Fruit fly (Drosophila melanogaster) whole organism, embryonic: ENCODE measurements around the gene CG18649.

Source experiments
- CG10147 ChIP-seq: fragments of 200-800 bp; sonication (Bioruptor generic); optimal IDR thresholded peaks from 2 replicates; lab custom pipeline; 2019; ENCODE audit warnings: missing biosample characterization, mild to moderate bottlenecking, missing genetic modification characterization, moderate library complexity
- CG13296 ChIP-seq: fragments of 200-800 bp; sonication (Bioruptor generic); optimal IDR thresholded peaks from 3 replicates; lab custom pipeline; 2018; ENCODE audit warnings: missing biosample characterization, mild to moderate bottlenecking, missing genetic modification characterization
- CG16815 ChIP-seq: fragments of 200-800 bp; sonication (Bioruptor generic); optimal IDR thresholded peaks from 3 replicates; lab custom pipeline; 2017; ENCODE audit warnings: missing biosample characterization, mild to moderate bottlenecking, missing genetic modification characterization
- CG18262 ChIP-seq: fragments of 200-800 bp; optimal IDR thresholded peaks from 3 replicates; lab custom pipeline; 2019; ENCODE audit warnings: missing biosample characterization, mild to moderate bottlenecking, missing genetic modification characterization, moderate library complexity
- CG2202 ChIP-seq: fragments of 200-800 bp; sonication (Bioruptor generic); optimal IDR thresholded peaks from 2 replicates; lab custom pipeline; 2018; ENCODE audit warnings: missing biosample characterization, mild to moderate bottlenecking, missing genetic modification characterization
- CG30020 ChIP-seq: fragments of 200-800 bp; optimal IDR thresholded peaks from 2 replicates; lab custom pipeline; 2019; ENCODE audit warnings: missing biosample characterization, mild to moderate bottlenecking, missing genetic modification characterization, moderate library complexity
- CG30431 ChIP-seq: fragments of 200-800 bp; sonication (Bioruptor generic); optimal IDR thresholded peaks from 2 replicates; lab custom pipeline; 2017; ENCODE audit warnings: missing biosample characterization, missing genetic modification characterization
- CG3407 ChIP-seq: fragments of 200-800 bp; sonication (Bioruptor generic); optimal IDR thresholded peaks from 2 replicates; lab custom pipeline; 2018; ENCODE audit warnings: missing biosample characterization, mild to moderate bottlenecking, missing genetic modification characterization
- CG3995 ChIP-seq: fragments of 200-800 bp; sonication (Bioruptor generic); optimal IDR thresholded peaks from 3 replicates; lab custom pipeline; 2016; ENCODE audit warnings: missing biosample characterization, missing genetic modification characterization
- CG43689 ChIP-seq: fragments of 200-800 bp; sonication (Bioruptor generic); IDR thresholded peaks from 2 replicates; pipeline ENCODE4 v1.3.6; 2022; ENCODE audit warnings: missing biosample characterization, missing genetic modification characterization
- CG4820 ChIP-seq: fragments of 200-800 bp; sonication (Bioruptor generic); optimal IDR thresholded peaks from 3 replicates; lab custom pipeline; 2016; ENCODE audit warnings: missing biosample characterization, missing genetic modification characterization
- CG4854 ChIP-seq: fragments of 200-800 bp; sonication (Bioruptor generic); optimal IDR thresholded peaks from 2 replicates; lab custom pipeline; 2016; ENCODE audit warnings: missing biosample characterization, missing genetic modification characterization, inconsistent platforms
- CG5953 ChIP-seq: fragments of 200-800 bp; sonication (Bioruptor generic); IDR thresholded peaks from 2 replicates; pipeline ENCODE4 v1.3.6; 2022; ENCODE audit warnings: missing biosample characterization, missing genetic modification characterization
- Eip74EF ChIP-seq, 2 experiments: fragments of 200-800 bp in 1 of 2; fragments of >200 bp in 1 of 2; sonication (Bioruptor generic) in 1 of 2; optimal IDR thresholded peaks; 2 replicates each; lab custom pipeline; 2017 to 2019; ENCODE audit warnings: missing biosample characterization in 2 of 2, missing genetic modification characterization in 2 of 2, mild to moderate bottlenecking in 1 of 2, moderate library complexity in 1 of 2
- Fer3 ChIP-seq: fragments of 200-800 bp; sonication (Bioruptor generic); optimal IDR thresholded peaks from 2 replicates; lab custom pipeline; 2018; ENCODE audit warnings: missing biosample characterization, mild to moderate bottlenecking, missing genetic modification characterization, moderate library complexity
- Gsc ChIP-seq: fragments of 200-800 bp; sonication (Bioruptor generic); IDR thresholded peaks from 2 replicates; pipeline ENCODE4 v1.3.6; 2022; ENCODE audit warnings: missing biosample characterization, missing genetic modification characterization
- Hand ChIP-seq: fragments of 200-800 bp; sonication (Bioruptor generic); optimal IDR thresholded peaks from 2 replicates; lab custom pipeline; 2017; ENCODE audit warnings: mild to moderate bottlenecking, missing biosample characterization, missing genetic modification reagents, missing genetic modification characterization
- HmgD ChIP-seq: fragments of 200-800 bp; sonication (Bioruptor generic); optimal IDR thresholded peaks from 3 replicates; lab custom pipeline; 2016; ENCODE audit warnings: missing biosample characterization, missing genetic modification characterization
- HmgZ ChIP-seq: fragments of 200-800 bp; sonication (Bioruptor generic); optimal IDR thresholded peaks from 2 replicates; lab custom pipeline; 2018; ENCODE audit warnings: missing biosample characterization, mild to moderate bottlenecking, missing genetic modification characterization
- Hr78 ChIP-seq, 2 experiments: fragments of 200-800 bp in 1 of 2; fragments of >200 bp in 1 of 2; sonication (Bioruptor generic) in 1 of 2; optimal IDR thresholded peaks; 2 replicates each; lab custom pipeline; 2017 to 2019; ENCODE audit warnings: missing biosample characterization in 2 of 2, missing genetic modification characterization in 2 of 2, mild to moderate bottlenecking in 1 of 2, moderate library complexity in 1 of 2
- Hsf ChIP-seq: fragments of 200-800 bp; sonication (Bioruptor generic); optimal IDR thresholded peaks from 3 replicates; lab custom pipeline; 2016; ENCODE audit warnings: missing biosample characterization, missing genetic modification characterization
- Jarid2 ChIP-seq: fragments of 200-800 bp; sonication (Bioruptor generic); optimal IDR thresholded peaks from 3 replicates; lab custom pipeline; 2017; ENCODE audit warnings: mild to moderate bottlenecking, missing biosample characterization, missing genetic modification reagents, missing genetic modification characterization
- Lim3 ChIP-seq: fragments of 200-800 bp; sonication (Bioruptor generic); IDR thresholded peaks from 2 replicates; pipeline ENCODE4 v1.3.6; 2022; ENCODE audit warnings: missing biosample characterization, missing genetic modification characterization
- Mes4 ChIP-seq: fragments of 200-800 bp; sonication (Bioruptor generic); optimal IDR thresholded peaks from 2 replicates; lab custom pipeline; 2016; ENCODE audit warnings: missing biosample characterization, missing genetic modification characterization
- Optix ChIP-seq: fragments of 200-800 bp; sonication (Bioruptor generic); IDR thresholded peaks from 3 replicates; pipeline ENCODE4 v1.3.6; 2022; ENCODE audit warnings: missing biosample characterization, missing genetic modification characterization
- Trl ChIP-seq, 3 experiments: fragments of >200 bp in 2 of 3; fragments of 200-800 bp in 1 of 3; sonication (Bioruptor generic) in 1 of 3; optimal IDR thresholded peaks; 2 replicates in 1 of 3; 3 replicates in 2 of 3; lab custom pipeline; 2016 to 2017; ENCODE audit warnings: missing biosample characterization in 1 of 3, missing genetic modification characterization in 1 of 3
- Xbp1 ChIP-seq: fragments of 200-800 bp; sonication (Bioruptor generic); optimal IDR thresholded peaks from 3 replicates; lab custom pipeline; 2016; ENCODE audit warnings: missing biosample characterization, mild to moderate bottlenecking, missing genetic modification characterization
- Xrp1 ChIP-seq: fragments of 200-800 bp; sonication (Bioruptor generic); IDR thresholded peaks from 2 replicates; pipeline ENCODE4 v1.3.6; 2022; ENCODE audit warnings: missing biosample characterization, missing genetic modification characterization
- ac ChIP-seq: fragments of 200-800 bp; sonication (Bioruptor generic); optimal IDR thresholded peaks from 3 replicates; lab custom pipeline; 2017; ENCODE audit warnings: missing biosample characterization, mild to moderate bottlenecking, missing genetic modification characterization
- ash1 ChIP-seq: fragments of 200-800 bp; sonication (Bioruptor generic); optimal IDR thresholded peaks from 2 replicates; lab custom pipeline; 2018; ENCODE audit warnings: missing biosample characterization, mild to moderate bottlenecking, missing genetic modification characterization
- cad ChIP-seq: fragments of >200 bp; optimal IDR thresholded peaks from 2 replicates; lab custom pipeline; 2017; ENCODE audit warnings: missing biosample characterization, missing genetic modification characterization
- caup ChIP-seq: fragments of 200-800 bp; sonication (Bioruptor generic); optimal IDR thresholded peaks from 3 replicates; lab custom pipeline; 2017; ENCODE audit warnings: missing biosample characterization, mild to moderate bottlenecking, missing genetic modification characterization, moderate library complexity; ENCODE audit not compliant: severe bottlenecking
- dati ChIP-seq: fragments of 200-800 bp; sonication (Bioruptor generic); IDR thresholded peaks from 2 replicates; pipeline ENCODE4 v1.3.6; 2022; ENCODE audit warnings: missing biosample characterization, missing genetic modification characterization
- grau ChIP-seq: fragments of 200-800 bp; optimal IDR thresholded peaks from 3 replicates; lab custom pipeline; 2019; ENCODE audit warnings: missing biosample characterization, mild to moderate bottlenecking, missing genetic modification characterization, moderate library complexity
- kay ChIP-seq: fragments of 200-800 bp; sonication (Bioruptor generic); optimal IDR thresholded peaks from 2 replicates; lab custom pipeline; 2016; ENCODE audit warnings: missing biosample characterization, missing genetic modification characterization
- klu ChIP-seq: fragments of 200-800 bp; sonication (Bioruptor generic); IDR thresholded peaks from 2 replicates; pipeline ENCODE4 v1.3.6; 2022; ENCODE audit warnings: missing biosample characterization, missing genetic modification characterization
- lilli ChIP-seq: fragments of 200-800 bp; sonication (Bioruptor generic); optimal IDR thresholded peaks from 3 replicates; lab custom pipeline; 2016; ENCODE audit warnings: missing biosample characterization, missing genetic modification characterization
- lov ChIP-seq, 2 experiments: fragments of 200-800 bp in 1 of 2; fragments of >200 bp in 1 of 2; sonication (Bioruptor generic) in 1 of 2; IDR thresholded peaks in 1 of 2; optimal IDR thresholded peaks in 1 of 2; 2 replicates in 1 of 2; 3 replicates in 1 of 2; pipeline versions ENCODE4 v1.3.6 to Lab custom; 2017 to 2022; ENCODE audit warnings: missing biosample characterization in 1 of 2, missing genetic modification characterization in 1 of 2
- pb ChIP-seq: fragments of 200-800 bp; sonication (Bioruptor generic); optimal IDR thresholded peaks from 3 replicates; lab custom pipeline; 2016; ENCODE audit warnings: missing biosample characterization, missing genetic modification characterization
- phol ChIP-seq: fragments of 200-800 bp; sonication (Bioruptor generic); optimal IDR thresholded peaks from 3 replicates; lab custom pipeline; 2018; ENCODE audit warnings: missing biosample characterization, mild to moderate bottlenecking, missing genetic modification characterization, moderate library complexity
- pros ChIP-seq: fragments of 200-800 bp; sonication (Bioruptor generic); optimal IDR thresholded peaks from 3 replicates; lab custom pipeline; 2019; ENCODE audit warnings: missing biosample characterization, mild to moderate bottlenecking, missing genetic modification characterization, moderate library complexity
- pum ChIP-seq: fragments of 200-800 bp; sonication (Bioruptor generic); optimal IDR thresholded peaks from 2 replicates; lab custom pipeline; 2016; ENCODE audit warnings: missing biosample characterization, missing genetic modification characterization
- run ChIP-seq: fragments of 200-800 bp; sonication (Bioruptor generic); optimal IDR thresholded peaks from 3 replicates; lab custom pipeline; 2018; ENCODE audit warnings: missing biosample characterization, mild to moderate bottlenecking, missing genetic modification characterization
- sc ChIP-seq, 3 experiments: fragments of >200 bp in 2 of 3; fragments of 200-800 bp in 1 of 3; sonication (Bioruptor generic) in 1 of 3; optimal IDR thresholded peaks; 2 replicates in 2 of 3; 3 replicates in 1 of 3; lab custom pipeline; 2017; ENCODE audit warnings: mild to moderate bottlenecking in 1 of 3, missing biosample characterization in 1 of 3, missing genetic modification characterization in 1 of 3, missing genetic modification reagents in 1 of 3
- stc ChIP-seq: fragments of 200-800 bp; sonication (Bioruptor generic); IDR thresholded peaks from 2 replicates; pipeline ENCODE4 v1.3.6; 2022; ENCODE audit warnings: missing biosample characterization, missing genetic modification characterization
- trem ChIP-seq: fragments of 200-800 bp; optimal IDR thresholded peaks from 3 replicates; lab custom pipeline; 2019; ENCODE audit warnings: missing biosample characterization, mild to moderate bottlenecking, missing genetic modification characterization, moderate library complexity
- wor ChIP-seq: fragments of 200-800 bp; sonication (Bioruptor generic); IDR thresholded peaks from 2 replicates; pipeline ENCODE4 v1.3.6; 2022; ENCODE audit warnings: missing biosample characterization, missing genetic modification characterization

CG18649 gene

DNA sequence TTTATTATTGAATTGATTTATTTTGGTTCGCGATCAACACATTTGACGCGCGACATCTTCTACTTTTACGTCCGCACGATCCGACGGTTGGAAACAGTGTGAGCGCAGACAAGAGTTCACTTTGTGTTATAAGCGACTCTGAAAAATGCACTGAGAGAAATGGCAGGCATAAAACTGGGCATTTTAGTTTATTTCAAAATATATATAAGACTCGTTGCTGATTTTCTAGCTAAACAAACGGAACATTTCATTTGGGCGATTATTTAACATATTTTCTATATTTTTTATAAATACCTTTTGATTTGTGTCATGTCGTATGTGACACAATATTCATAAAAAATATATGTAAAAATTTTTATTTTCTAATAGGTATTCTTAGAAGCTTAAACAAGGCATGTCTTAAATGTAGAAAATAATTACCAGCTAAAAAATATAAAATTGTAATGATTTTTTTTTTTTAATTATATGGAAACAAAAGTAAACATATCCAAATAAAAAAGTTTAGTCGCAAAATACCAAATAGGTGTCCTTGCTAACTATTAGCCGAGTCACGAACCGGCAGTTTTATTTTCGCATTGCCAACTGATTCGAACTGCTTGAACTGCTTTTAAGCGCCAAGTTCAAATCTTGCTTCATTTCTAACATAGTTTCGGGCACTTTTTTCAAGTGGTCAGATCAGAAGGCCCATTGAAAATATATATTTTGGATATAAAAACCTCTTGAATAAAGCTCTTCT lies 39.8 kb downstream of the CG18649 start, which contains the start of gene Reck (continued):
- peak; percentile 70 for TF ChIP-seq Hsf
- peak; percentile 71 for TF ChIP-seq CG2202 (tag; lab: Kevin White, UChicago)
- peak; percentile 68; the same call in 2 of the 3 replicates for TF ChIP-seq Optix (GFP tag; lab: Robert Waterston, UW)
- no peak for TF ChIP-seq Trl (optimal IDR thresholded peaks at IDR 0.05; lab: Kevin White, UChicago)
- TF ChIP-seq Trl (GFP tag; optimal IDR thresholded peaks at IDR 0.05; lab: Kevin White, UChicago) = peak; percentile 48
- TF ChIP-seq wor (GFP tag; lab: Robert Waterston, UW) = peak; percentile 44
- peak; percentile 88 for TF ChIP-seq phol
- no peak for TF ChIP-seq CG3995 (GFP tag; lab: Kevin White, UChicago)
- no peak for TF ChIP-seq HmgZ (tag; lab: Kevin White, UChicago)
- peak; percentile 70 for TF ChIP-seq trem (tag; lab: Kevin White, UChicago)
- no peak for TF ChIP-seq Lim3 (GFP tag; lab: Robert Waterston, UW)
- no peak for TF ChIP-seq sc (optimal IDR thresholded peaks at IDR 0.05; lab: Kevin White, UChicago)
- peak; percentile 52 for TF ChIP-seq sc (GFP tag; optimal IDR thresholded peaks at IDR 0.05; lab: Kevin White, UChicago)
- TF ChIP-seq CG4854 (GFP tag; lab: Kevin White, UChicago) = peak; percentile 81
- TF ChIP-seq dati (GFP tag; lab: Robert Waterston, UW) = peak; percentile 79
- peak; percentile 63 for TF ChIP-seq ac
- TF ChIP-seq HmgD = no peak
- peak in 1 of 2 experiments; percentile 54 for TF ChIP-seq Hr78 (GFP tag; optimal IDR thresholded peaks at IDR 0.05; lab: Kevin White, UChicago)
- peak; percentile 47 for TF ChIP-seq CG3407 (GFP tag; lab: Kevin White, UChicago)
- no peak for TF ChIP-seq klu (GFP tag; lab: Robert Waterston, UW)
- no peak for TF ChIP-seq Mes4
- TF ChIP-seq CG30431 (GFP tag; lab: Kevin White, UChicago) = peak; percentile 71
- TF ChIP-seq Jarid2 (GFP tag; lab: Kevin White, UChicago) = peak; percentile 49
- TF ChIP-seq CG13296 (GFP tag; lab: Kevin White, UChicago) = peak; percentile 82
- TF ChIP-seq caup (GFP tag; lab: Kevin White, UChicago) = peak; percentile 83
- TF ChIP-seq CG16815 (GFP tag; lab: Kevin White, UChicago) = peak; percentile 59
- TF ChIP-seq CG30020 (tag; lab: Kevin White, UChicago) = no peak
- TF ChIP-seq kay (GFP tag; lab: Kevin White, UChicago) = peak; percentile 14
- TF ChIP-seq lilli (GFP tag; lab: Kevin White, UChicago) = peak; percentile 71
- TF ChIP-seq pum (GFP tag; lab: Kevin White, UChicago) = peak; percentile 47
- TF ChIP-seq Eip74EF (GFP tag; optimal IDR thresholded peaks at IDR 0.05; lab: Kevin White, UChicago) = peak in 1 of 2 experiments; percentile 84
- TF ChIP-seq CG10147 (GFP tag; lab: Kevin White, UChicago) = peak; percentile 76
- TF ChIP-seq stc (GFP tag; lab: Robert Waterston, UW) = peak; percentile 85
- TF ChIP-seq Gsc (GFP tag; lab: Robert Waterston, UW) = no peak
- TF ChIP-seq Xrp1 = peak; percentile 92
- TF ChIP-seq CG5953 (GFP tag; lab: Robert Waterston, UW) = peak; percentile 89
- no peak for TF ChIP-seq lov (optimal IDR thresholded peaks at IDR 0.05; lab: Kevin White, UChicago)
- TF ChIP-seq lov (GFP tag; IDR thresholded peaks at IDR 0.05; lab: Robert Waterston, UW) = peak; percentile 85; the same call in 2 of the 3 replicates
- TF ChIP-seq run = peak; percentile 69
- TF ChIP-seq Xbp1 (GFP tag; lab: Kevin White, UChicago) = peak; percentile 87
- TF ChIP-seq CG18262 = peak; percentile 86
- peak; percentile 42 for TF ChIP-seq Hand (GFP tag; lab: Kevin White, UChicago)
- TF ChIP-seq CG4820 (GFP tag; lab: Kevin White, UChicago) = peak; percentile 78
- peak; percentile 73 for TF ChIP-seq grau (tag; lab: Kevin White, UChicago)
- TF ChIP-seq Fer3 (tag; lab: Kevin White, UChicago) = peak; percentile 79
- no peak for TF ChIP-seq cad
- TF ChIP-seq CG43689 = peak; percentile 48; the same call in 1 of the 2 replicates
- TF ChIP-seq pros (GFP tag; lab: Kevin White, UChicago) = no peak
- TF ChIP-seq ash1 (GFP tag; lab: Kevin White, UChicago) = no peak
- TF ChIP-seq pb (GFP tag; lab: Kevin White, UChicago) = no peak
